Worm (Caenorhabditis elegans): ENCODE measurements around the gene far-6.

- TF ChIP-seq med-1 (GFP tag; optimal IDR thresholded peaks at IDR 0.05; ENCODE audit: insufficient read depth): no peak
- TF ChIP-seq ztf-23 (GFP tag; IDR thresholded peaks at IDR 0.05): no peak
- TF ChIP-seq cog-1 (tag; optimal IDR thresholded peaks at IDR 0.05): no peak
- TF ChIP-seq ref-1 (GFP tag; conservative IDR thresholded peaks at IDR 0.05): no peak
- TF ChIP-seq flt-1 (GFP tag; IDR thresholded peaks at IDR 0.05): no peak
- no peak for TF ChIP-seq T22C8.4 (GFP tag; IDR thresholded peaks at IDR 0.05)
- TF ChIP-seq klf-2 (GFP tag; conservative IDR thresholded peaks at IDR 0.05): no peak
- no peak for TF ChIP-seq tab-1 (GFP tag; IDR thresholded peaks at IDR 0.05)
These were observed 27.8 kb downstream of the far-6 start for ce11 chrIV:13356005-13356404.
